Fruit fly (Drosophila melanogaster) whole organism, embryonic: ENCODE measurements around the gene CG3632.

ENCODE experiments used
- Atf6 ChIP-seq: fragments of 200-800 bp; sonication (Bioruptor generic); IDR thresholded peaks from 2 replicates; pipeline ENCODE4 v1.3.6; 2022; ENCODE audit warnings: missing biosample characterization, missing genetic modification characterization
- B-H2 ChIP-seq: fragments of 200-800 bp; sonication (Bioruptor generic); optimal IDR thresholded peaks from 2 replicates; lab custom pipeline; 2018; ENCODE audit warnings: missing biosample characterization, mild to moderate bottlenecking, missing genetic modification characterization
- CG1024 ChIP-seq: fragments of 200-800 bp; sonication (Bioruptor generic); IDR thresholded peaks from 2 replicates; pipeline ENCODE4 v1.3.6; 2022; ENCODE audit warnings: missing biosample characterization, missing genetic modification characterization
- CG11093 ChIP-seq: fragments of 200-800 bp; sonication (Bioruptor generic); IDR thresholded peaks from 3 replicates; pipeline ENCODE4 v1.3.6; 2022; ENCODE audit warnings: missing biosample characterization, missing genetic modification characterization
- CG12236 ChIP-seq: fragments of 200-800 bp; sonication (Bioruptor generic); optimal IDR thresholded peaks from 2 replicates; lab custom pipeline; 2016; ENCODE audit warnings: missing biosample characterization, missing genetic modification characterization
- CG12391 ChIP-seq: fragments of 200-800 bp; sonication (Bioruptor generic); optimal IDR thresholded peaks from 3 replicates; lab custom pipeline; 2018; ENCODE audit warnings: missing biosample characterization, mild to moderate bottlenecking, missing genetic modification characterization, moderate library complexity
- CG15479 ChIP-seq: fragments of 200-800 bp; sonication (Bioruptor generic); optimal IDR thresholded peaks from 3 replicates; lab custom pipeline; 2019; ENCODE audit warnings: missing biosample characterization, mild to moderate bottlenecking, missing genetic modification characterization, moderate library complexity
- CG17829 ChIP-seq: fragments of 200-800 bp; optimal IDR thresholded peaks from 2 replicates; lab custom pipeline; 2019; ENCODE audit warnings: missing biosample characterization, mild to moderate bottlenecking, missing genetic modification characterization, moderate library complexity
- CG2120 ChIP-seq: fragments of 200-800 bp; sonication (Bioruptor generic); optimal IDR thresholded peaks from 3 replicates; lab custom pipeline; 2016; ENCODE audit warnings: missing biosample characterization, missing genetic modification characterization
- CG30020 ChIP-seq: fragments of 200-800 bp; optimal IDR thresholded peaks from 2 replicates; lab custom pipeline; 2019; ENCODE audit warnings: missing biosample characterization, mild to moderate bottlenecking, missing genetic modification characterization, moderate library complexity
- CG32532 ChIP-seq: fragments of 200-800 bp; sonication (Bioruptor generic); IDR thresholded peaks from 2 replicates; pipeline ENCODE4 v1.3.6; 2022; ENCODE audit warnings: missing biosample characterization, missing genetic modification characterization
- CG3847 ChIP-seq: fragments of 200-800 bp; sonication (Bioruptor generic); IDR thresholded peaks from 2 replicates; pipeline ENCODE4 v1.3.6; 2022; ENCODE audit warnings: missing biosample characterization, missing genetic modification characterization
- CG5245 ChIP-seq: fragments of 200-800 bp; sonication (Bioruptor generic); optimal IDR thresholded peaks from 3 replicates; lab custom pipeline; 2016; ENCODE audit warnings: missing biosample characterization, missing genetic modification characterization
- CG6765 ChIP-seq: fragments of 200-800 bp; sonication (Bioruptor generic); optimal IDR thresholded peaks from 3 replicates; lab custom pipeline; 2017; ENCODE audit warnings: missing biosample characterization, mild to moderate bottlenecking, missing genetic modification characterization
- CG6791 ChIP-seq: fragments of 200-800 bp; sonication (Bioruptor generic); IDR thresholded peaks from 3 replicates; pipeline ENCODE4 v1.3.6; 2022; ENCODE audit warnings: missing biosample characterization, missing genetic modification characterization; ENCODE audit not compliant: partially characterized antibody
- CG9215 ChIP-seq: fragments of 200-800 bp; sonication (Bioruptor generic); IDR thresholded peaks from 2 replicates; pipeline ENCODE4 v1.3.6; 2022; ENCODE audit warnings: missing biosample characterization, missing genetic modification characterization
- CG9609 ChIP-seq: fragments of 200-800 bp; sonication (Bioruptor generic); optimal IDR thresholded peaks from 3 replicates; lab custom pipeline; 2016; ENCODE audit warnings: missing biosample characterization, missing genetic modification characterization
- CG9876 ChIP-seq: fragments of 200-800 bp; sonication (Bioruptor generic); optimal IDR thresholded peaks from 2 replicates; lab custom pipeline; 2016; ENCODE audit warnings: missing biosample characterization, missing genetic modification characterization
- Camta ChIP-seq: fragments of 200-800 bp; sonication (Bioruptor generic); optimal IDR thresholded peaks from 2 replicates; lab custom pipeline; 2016; ENCODE audit warnings: missing biosample characterization, missing genetic modification characterization
- Dbx ChIP-seq: fragments of 200-800 bp; sonication (Bioruptor generic); IDR thresholded peaks from 3 replicates; pipeline ENCODE4 v1.3.6; 2022; ENCODE audit warnings: missing biosample characterization, missing genetic modification characterization
- Fer1 ChIP-seq: fragments of 200-800 bp; sonication (Bioruptor generic); optimal IDR thresholded peaks from 2 replicates; lab custom pipeline; 2017; ENCODE audit warnings: missing biosample characterization, mild to moderate bottlenecking, missing genetic modification characterization
- HLH4C ChIP-seq: fragments of 200-800 bp; sonication (Bioruptor generic); IDR thresholded peaks from 3 replicates; pipeline ENCODE4 v1.3.6; 2022; ENCODE audit warnings: missing biosample characterization, missing genetic modification characterization; ENCODE audit not compliant: partially characterized antibody
- Hr51 ChIP-seq, 2 experiments: fragments of 200-800 bp; sonication (Bioruptor generic); optimal IDR thresholded peaks; 2 replicates in 1 of 2; 3 replicates in 1 of 2; lab custom pipeline; 2016 to 2018; ENCODE audit warnings: missing biosample characterization in 2 of 2, missing genetic modification characterization in 2 of 2, mild to moderate bottlenecking in 1 of 2, moderate library complexity in 1 of 2
- Max ChIP-seq: fragments of 200-800 bp; sonication (Bioruptor generic); optimal IDR thresholded peaks from 2 replicates; lab custom pipeline; 2016; ENCODE audit warnings: missing biosample characterization, mild to moderate bottlenecking, missing genetic modification characterization
- Neu2 ChIP-seq: fragments of 200-800 bp; sonication (Bioruptor generic); optimal IDR thresholded peaks from 3 replicates; lab custom pipeline; 2016; ENCODE audit warnings: missing biosample characterization, missing genetic modification characterization, borderline replicate concordance
- Opbp ChIP-seq: fragments of 200-800 bp; sonication (Bioruptor generic); IDR thresholded peaks from 3 replicates; pipeline ENCODE4 v1.3.6; 2022; ENCODE audit warnings: missing biosample characterization, missing genetic modification characterization; ENCODE audit not compliant: partially characterized antibody
- Ptx1 ChIP-seq: fragments of 200-800 bp; sonication (Bioruptor generic); IDR thresholded peaks from 2 replicates; pipeline ENCODE4 v1.3.6; 2022; ENCODE audit warnings: missing biosample characterization, missing genetic modification characterization
- Side ChIP-seq: fragments of 200-800 bp; sonication (Bioruptor generic); optimal IDR thresholded peaks from 2 replicates; lab custom pipeline; 2016; ENCODE audit warnings: missing biosample characterization, missing genetic modification characterization
- YL-1 ChIP-seq: fragments of 200-800 bp; sonication (Bioruptor generic); optimal IDR thresholded peaks from 3 replicates; lab custom pipeline; 2017; ENCODE audit warnings: missing biosample characterization, mild to moderate bottlenecking, missing genetic modification characterization
- bcd ChIP-seq: fragments of 200-800 bp; sonication (Bioruptor generic); optimal IDR thresholded peaks from 2 replicates; lab custom pipeline; 2017; ENCODE audit warnings: missing biosample characterization, mild to moderate bottlenecking, missing genetic modification characterization
- bsh ChIP-seq, 2 experiments: fragments of 200-800 bp; sonication (Bioruptor generic); optimal IDR thresholded peaks; 2 replicates each; lab custom pipeline; 2017 to 2018; ENCODE audit warnings: mild to moderate bottlenecking in 2 of 2, missing biosample characterization in 2 of 2, missing genetic modification characterization in 2 of 2, moderate library complexity in 1 of 2
- jumu ChIP-seq: fragments of 200-800 bp; sonication (Bioruptor generic); optimal IDR thresholded peaks from 3 replicates; lab custom pipeline; 2016; ENCODE audit warnings: missing biosample characterization, missing genetic modification characterization
- ken ChIP-seq: fragments of 200-800 bp; sonication (Bioruptor generic); IDR thresholded peaks from 3 replicates; pipeline ENCODE4 v1.3.6; 2022; ENCODE audit warnings: missing biosample characterization, missing genetic modification characterization
- knrl ChIP-seq: fragments of 200-800 bp; sonication (Bioruptor generic); IDR thresholded peaks from 3 replicates; pipeline ENCODE4 v1.3.6; 2022; ENCODE audit warnings: missing biosample characterization, missing genetic modification characterization; ENCODE audit not compliant: partially characterized antibody
- onecut ChIP-seq: fragments of 200-800 bp; sonication (Bioruptor generic); IDR thresholded peaks from 2 replicates; pipeline ENCODE4 v1.3.6; 2022; ENCODE audit warnings: missing biosample characterization, missing genetic modification characterization
- otp ChIP-seq: fragments of 200-800 bp; sonication (Bioruptor generic); IDR thresholded peaks from 3 replicates; pipeline ENCODE4, ENCODE4 v1.3.6; 2022; ENCODE audit warnings: missing biosample characterization, missing genetic modification characterization
- p53 ChIP-seq: fragments of 200-800 bp; sonication (Bioruptor generic); optimal IDR thresholded peaks from 2 replicates; lab custom pipeline; 2016; ENCODE audit warnings: missing biosample characterization, missing genetic modification characterization
- peb ChIP-seq: fragments of 200-800 bp; sonication (Bioruptor generic); IDR thresholded peaks from 2 replicates; pipeline ENCODE4 v1.3.6; 2022; ENCODE audit warnings: missing biosample characterization, missing genetic modification characterization
- psq ChIP-seq: fragments of 200-800 bp; sonication (Bioruptor generic); optimal IDR thresholded peaks from 2 replicates; lab custom pipeline; 2017; ENCODE audit warnings: missing biosample characterization, missing genetic modification characterization
- run ChIP-seq: fragments of 200-800 bp; sonication (Bioruptor generic); optimal IDR thresholded peaks from 3 replicates; lab custom pipeline; 2018; ENCODE audit warnings: missing biosample characterization, mild to moderate bottlenecking, missing genetic modification characterization
- salm ChIP-seq: fragments of 200-800 bp; sonication (Bioruptor generic); optimal IDR thresholded peaks from 2 replicates; lab custom pipeline; 2018; ENCODE audit warnings: missing biosample characterization, mild to moderate bottlenecking, missing genetic modification characterization
- sna ChIP-seq: fragments of 200-800 bp; sonication (Bioruptor generic); IDR thresholded peaks from 2 replicates; pipeline ENCODE4 v1.3.6; 2022; ENCODE audit warnings: missing biosample characterization, missing genetic modification characterization; ENCODE audit not compliant: partially characterized antibody
- ssp ChIP-seq: fragments of 200-800 bp; sonication (Bioruptor generic); IDR thresholded peaks from 2 replicates; pipeline ENCODE4 v1.3.6; 2022; ENCODE audit warnings: missing biosample characterization, missing genetic modification characterization
- sug ChIP-seq: fragments of 200-800 bp; optimal IDR thresholded peaks from 2 replicates; lab custom pipeline; 2019; ENCODE audit warnings: missing biosample characterization, mild to moderate bottlenecking, missing genetic modification characterization, moderate library complexity
- tin ChIP-seq: fragments of 200-800 bp; sonication (Bioruptor generic); optimal IDR thresholded peaks from 3 replicates; lab custom pipeline; 2016; ENCODE audit warnings: missing biosample characterization, missing genetic modification characterization
- trem ChIP-seq: fragments of 200-800 bp; optimal IDR thresholded peaks from 3 replicates; lab custom pipeline; 2019; ENCODE audit warnings: missing biosample characterization, mild to moderate bottlenecking, missing genetic modification characterization, moderate library complexity
- vnd ChIP-seq: fragments of 200-800 bp; sonication (Bioruptor generic); IDR thresholded peaks from 3 replicates; pipeline ENCODE4 v1.3.6; 2022; ENCODE audit warnings: missing biosample characterization, missing genetic modification characterization; ENCODE audit not compliant: partially characterized antibody
- vvl ChIP-seq: fragments of 200-800 bp; sonication (Bioruptor generic); IDR thresholded peaks from 2 replicates; pipeline ENCODE4 v1.3.6; 2022; ENCODE audit warnings: missing biosample characterization, missing genetic modification characterization

CG3632 gene

dm6 chrX:16320197-16320921, 23.9 kb downstream of the CG3632 start, which contains the start of gene Cyp1 (continued):
- TF ChIP-seq vvl (GFP tag; lab: Robert Waterston, UW), result peak; percentile 55
- TF ChIP-seq bcd, result peak; percentile 8
- peak; percentile 58; the same call in 1 of the 2 replicates for TF ChIP-seq CG3847
- no peak for TF ChIP-seq Neu2 (GFP tag; lab: Kevin White, UChicago)
- peak; percentile 85 for TF ChIP-seq CG6791
- TF ChIP-seq CG12391 (tag; lab: Kevin White, UChicago), result peak; percentile 19
- no peak for TF ChIP-seq CG5245 (GFP tag; lab: Kevin White, UChicago)
- TF ChIP-seq ken (GFP tag; lab: Robert Waterston, UW), result peak; percentile 47; the same call in 1 of the 3 replicates
- TF ChIP-seq jumu (GFP tag; lab: Kevin White, UChicago), result peak; percentile 5
- TF ChIP-seq CG9215, result peak; percentile 21; the same call in 1 of the 2 replicates
- peak; percentile 38 for TF ChIP-seq trem (tag; lab: Kevin White, UChicago)
- TF ChIP-seq p53 (GFP tag; lab: Kevin White, UChicago), result no peak
- peak; percentile 79 for TF ChIP-seq knrl (GFP tag; lab: Robert Waterston, UW)
- TF ChIP-seq vnd (GFP tag; lab: Robert Waterston, UW), result peak; percentile 69
- peak in 1 of 2 experiments; percentile 10 for TF ChIP-seq bsh (GFP tag; optimal IDR thresholded peaks at IDR 0.05; lab: Kevin White, UChicago)
- TF ChIP-seq CG12236 (GFP tag; lab: Kevin White, UChicago), result no peak
- TF ChIP-seq CG17829 (tag; lab: Kevin White, UChicago), result peak; percentile 11
- TF ChIP-seq Dbx (GFP tag; lab: Robert Waterston, UW), result peak; percentile 79
- TF ChIP-seq CG1024, result peak; percentile 79
- TF ChIP-seq run (tag; lab: Kevin White, UChicago), result no peak
- TF ChIP-seq sug, result no peak
- TF ChIP-seq Opbp, result peak; percentile 87
- peak; percentile 35 for TF ChIP-seq YL-1 (GFP tag; lab: Kevin White, UChicago)
- peak; percentile 12 for TF ChIP-seq Side
- TF ChIP-seq Hr51 (GFP tag; optimal IDR thresholded peaks at IDR 0.05; lab: Kevin White, UChicago), result peak in 1 of 2 experiments; percentile 5
- TF ChIP-seq Atf6 (GFP tag; lab: Robert Waterston, UW), result no peak
- peak; percentile 47 for TF ChIP-seq B-H2 (GFP tag; lab: Kevin White, UChicago)
- no peak for TF ChIP-seq Camta
- peak; percentile 74 for TF ChIP-seq ssp
- peak; percentile 3 for TF ChIP-seq tin
- TF ChIP-seq CG11093 (GFP tag; lab: Robert Waterston, UW), result 0 out of 3 replicates have a peak, but pooled peaks have one; percentile 44
- no peak; the same call in none of the 2 replicates for TF ChIP-seq CG32532 (GFP tag; lab: Robert Waterston, UW)
- TF ChIP-seq HLH4C (GFP tag; lab: Robert Waterston, UW), result peak; percentile 68; the same call in 2 of the 3 replicates
- TF ChIP-seq peb (GFP tag; lab: Robert Waterston, UW), result no peak; the same call in 1 of the 2 replicates
- 0 out of 2 replicates have a peak, but pooled peaks have one; percentile 43 for TF ChIP-seq Ptx1 (GFP tag; lab: Robert Waterston, UW)
- TF ChIP-seq Max (GFP tag; lab: Kevin White, UChicago), result peak; percentile 6
- no peak for TF ChIP-seq CG9609
- 0 out of 3 replicates have a peak, but pooled peaks have one; percentile 29 for TF ChIP-seq otp (GFP tag; lab: Robert Waterston, UW)
- TF ChIP-seq psq (GFP tag; lab: Kevin White, UChicago), result no peak
- TF ChIP-seq CG6765 (GFP tag; lab: Kevin White, UChicago), result no peak
- peak; percentile 49; the same call in 1 of the 2 replicates for TF ChIP-seq sna (GFP tag; lab: Robert Waterston, UW)
- peak; percentile 48; the same call in 1 of the 2 replicates for TF ChIP-seq onecut (GFP tag; lab: Robert Waterston, UW)
- TF ChIP-seq CG2120 (GFP tag; lab: Kevin White, UChicago), result peak; percentile 54
- peak; percentile 94 for TF ChIP-seq CG30020
- TF ChIP-seq CG15479 (GFP tag; lab: Kevin White, UChicago), result peak; percentile 74
- TF ChIP-seq salm, result no peak
- TF ChIP-seq CG9876 (GFP tag; lab: Kevin White, UChicago), result no peak
- TF ChIP-seq Fer1 (GFP tag; lab: Kevin White, UChicago), result peak; percentile 39
